Worm (Caenorhabditis elegans): ENCODE data around the gene pat-12.

Gene pat-12

DNA sequence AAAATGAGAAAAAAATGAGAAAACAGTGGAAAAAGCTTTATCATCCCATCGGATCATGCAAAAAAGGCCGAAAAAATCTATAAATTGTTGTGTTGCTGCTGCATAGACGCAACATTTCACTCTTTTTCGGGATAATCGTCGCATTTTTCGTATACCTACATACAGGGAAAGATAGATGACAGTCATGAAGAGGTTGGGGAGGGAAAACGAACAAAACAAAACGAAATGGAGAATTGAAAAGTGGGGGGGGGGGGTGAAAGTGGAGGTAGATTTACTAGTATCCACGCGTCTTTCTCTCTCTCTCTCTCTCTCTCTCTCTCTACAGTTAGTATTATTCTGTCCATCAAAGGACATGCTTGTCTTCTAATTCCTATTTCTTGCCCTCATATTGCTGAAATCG is 7.8 kb downstream of the pat-12 start:
- no peak for TF ChIP-seq sem-4 (tag; optimal IDR thresholded peaks at IDR 0.05)
- TF ChIP-seq blmp-1 (tag; optimal IDR thresholded peaks at IDR 0.05; ENCODE audit: insufficient read depth), result peak; percentile 7

DNA sequence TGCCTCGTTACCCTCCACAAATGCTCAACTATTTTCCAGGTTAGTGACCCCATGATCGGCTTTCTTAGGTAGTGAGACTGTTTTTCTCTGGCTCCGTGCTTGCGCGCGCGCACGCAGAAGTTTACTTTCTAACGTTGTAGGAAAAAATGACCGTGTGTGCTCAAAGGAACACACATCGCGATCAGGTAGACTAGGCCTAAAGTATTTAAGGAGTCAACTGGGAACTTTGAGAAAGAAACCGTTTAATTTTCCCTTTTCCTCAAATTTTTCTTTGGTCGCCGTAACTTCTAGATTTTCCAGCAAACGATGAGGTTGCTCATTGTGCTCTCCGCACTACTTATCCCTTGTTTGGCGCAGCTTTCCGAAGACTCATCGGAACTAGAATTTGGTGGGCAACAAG is 11.8 kb downstream of the pat-12 start, which contains the start of gene idpp-1:
Gene idpp-1 (plus strand): TSS at position 301 of the 400 bp plus-strand sequence.
- TF ChIP-seq sma-3 (GFP tag; optimal IDR thresholded peaks at IDR 0.05) (no peak), ceh-82 (tag; optimal IDR thresholded peaks at IDR 0.05) (no peak)

ce11 chrIII:728694-729093 is 23.5 kb downstream of the pat-12 start:
- no peak for TF ChIP-seq unc-55 (GFP tag; optimal IDR thresholded peaks at IDR 0.05)
- TF ChIP-seq elt-1 (tag; optimal IDR thresholded peaks at IDR 0.05), result no peak
- TF ChIP-seq ztf-1 (GFP tag; conservative IDR thresholded peaks at IDR 0.05), result no peak
- no peak for TF ChIP-seq peb-1 (tag; optimal IDR thresholded peaks at IDR 0.05)
- TF ChIP-seq snpc-4 (tag; optimal IDR thresholded peaks at IDR 0.05), result no peak
- no peak for TF ChIP-seq blmp-1 (tag; optimal IDR thresholded peaks at IDR 0.05; ENCODE audit: insufficient read depth)
- no peak for TF ChIP-seq skn-1 (tag; optimal IDR thresholded peaks at IDR 0.05)
- TF ChIP-seq crh-2 (tag; optimal IDR thresholded peaks at IDR 0.05), result no peak
- no peak for TF ChIP-seq Y55F3AM.14 (GFP tag; optimal IDR thresholded peaks at IDR 0.05)
- no peak for TF ChIP-seq nhr-10 (tag; optimal IDR thresholded peaks at IDR 0.05)
- no peak for TF ChIP-seq elt-3 (tag; optimal IDR thresholded peaks at IDR 0.05)
- TF ChIP-seq R02D3.7 (tag; optimal IDR thresholded peaks at IDR 0.05), result no peak
- no peak for TF ChIP-seq sem-4 (tag; optimal IDR thresholded peaks at IDR 0.05)
- no peak for TF ChIP-seq lin-39 (tag; optimal IDR thresholded peaks at IDR 0.05)
- no peak for TF ChIP-seq mdl-1 (tag; optimal IDR thresholded peaks at IDR 0.05)

DNA sequence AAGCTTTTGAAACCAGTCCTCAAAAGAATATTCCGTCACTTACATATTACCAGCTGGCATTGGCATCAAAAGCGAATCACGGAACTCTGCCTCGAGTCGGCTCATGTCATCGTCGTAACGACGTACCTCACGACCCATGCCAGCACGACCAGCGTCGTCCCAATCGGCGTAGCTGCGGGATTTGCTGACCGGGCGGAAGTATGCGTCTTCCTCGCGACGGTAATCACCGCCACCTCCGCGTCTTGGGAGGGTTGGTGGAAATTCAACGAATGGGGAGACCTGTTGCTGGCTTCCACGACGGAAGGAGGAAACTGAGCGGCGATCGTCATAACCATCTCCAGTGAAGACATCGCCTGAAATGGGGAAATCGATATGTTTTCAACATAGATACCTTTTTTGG is 24.2 kb downstream of the pat-12 start:
- TF ChIP-seq skn-1 (tag; optimal IDR thresholded peaks at IDR 0.05) (no peak), nhr-77 (tag; optimal IDR thresholded peaks at IDR 0.05) (no peak), egl-27 (tag; optimal IDR thresholded peaks at IDR 0.05) (no peak), F13H6.1 (tag; optimal IDR thresholded peaks at IDR 0.05) (no peak)

DNA sequence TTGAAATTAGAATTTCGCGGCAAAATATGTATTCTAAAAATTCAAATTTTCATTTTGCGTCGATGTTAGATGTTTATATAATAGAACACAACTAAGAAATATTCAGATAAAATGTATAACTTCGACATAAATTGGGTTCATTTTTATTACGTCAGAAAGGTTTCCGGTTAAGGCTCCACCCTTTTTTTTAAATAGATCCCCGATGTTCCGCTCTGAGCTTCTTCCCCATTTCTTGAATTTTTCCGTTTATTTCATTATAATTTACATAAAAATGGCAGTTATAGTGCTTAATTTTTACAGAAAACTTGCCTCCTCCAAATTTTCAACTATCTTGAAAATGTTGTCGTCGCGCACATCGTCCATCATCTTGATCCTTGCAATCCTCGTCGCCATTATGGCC is 27.4 kb downstream of the pat-12 start, which contains the start of gene flp-24:
Gene flp-24 (plus strand): TSS at position 301 of the 400 bp plus-strand sequence.
- no peak for TF ChIP-seq crh-2 (tag; optimal IDR thresholded peaks at IDR 0.05)
- no peak for TF ChIP-seq skn-1 (tag; optimal IDR thresholded peaks at IDR 0.05)
- TF ChIP-seq nhr-77 (tag; optimal IDR thresholded peaks at IDR 0.05), result no peak
- TF ChIP-seq R02D3.7 (tag; optimal IDR thresholded peaks at IDR 0.05), result no peak
- no peak for TF ChIP-seq mbf-1 (tag; optimal IDR thresholded peaks at IDR 0.05)
- TF ChIP-seq blmp-1 (tag; optimal IDR thresholded peaks at IDR 0.05; ENCODE audit: insufficient read depth), result no peak
- no peak for TF ChIP-seq nhr-23 (tag; optimal IDR thresholded peaks at IDR 0.05)

- TF ChIP-seq fos-1 (tag; optimal IDR thresholded peaks at IDR 0.05), result no peak
- TF ChIP-seq alr-1 (tag; optimal IDR thresholded peaks at IDR 0.05), result no peak
- no peak for TF ChIP-seq nhr-237 (tag; optimal IDR thresholded peaks at IDR 0.05)
- no peak for TF ChIP-seq sem-4 (tag; optimal IDR thresholded peaks at IDR 0.05)
- no peak for TF ChIP-seq nhr-23 (tag; optimal IDR thresholded peaks at IDR 0.05)
- TF ChIP-seq elt-3 (tag; optimal IDR thresholded peaks at IDR 0.05), result no peak
- no peak for TF ChIP-seq lin-11 (tag; optimal IDR thresholded peaks at IDR 0.05)
- TF ChIP-seq ama-1 (optimal IDR thresholded peaks at IDR 0.05), result no peak
- TF ChIP-seq nhr-6 (tag; optimal IDR thresholded peaks at IDR 0.05), result no peak
- no peak for TF ChIP-seq skn-1 (tag; optimal IDR thresholded peaks at IDR 0.05)
- no peak for TF ChIP-seq F13H6.1 (tag; optimal IDR thresholded peaks at IDR 0.05)
- TF ChIP-seq C34F6.9 (tag; optimal IDR thresholded peaks at IDR 0.05), result no peak
- TF ChIP-seq ztf-4 (tag; optimal IDR thresholded peaks at IDR 0.05), result no peak
- no peak for TF ChIP-seq egl-27 (tag; optimal IDR thresholded peaks at IDR 0.05)
- no peak for TF ChIP-seq unc-39 (tag; optimal IDR thresholded peaks at IDR 0.05)
- TF ChIP-seq peb-1 (tag; optimal IDR thresholded peaks at IDR 0.05), result no peak
- TF ChIP-seq sma-3 (GFP tag; optimal IDR thresholded peaks at IDR 0.05), result no peak
- no peak for TF ChIP-seq dmd-4 (tag; optimal IDR thresholded peaks at IDR 0.05)
- TF ChIP-seq mbf-1 (tag; optimal IDR thresholded peaks at IDR 0.05), result no peak
Observed at ce11 chrIII:710042-710441, 42.2 kb downstream of the pat-12 start.
